Worm (Caenorhabditis elegans) whole organism, mixed stage, embryonic: ENCODE measurements around the gene fipr-6.

Source experiments
- M03D4.4 ChIP-seq: sonication (generic microtip); optimal IDR thresholded peaks from 2 replicates; lab custom pipeline; 2017; ENCODE audit warnings: mild to moderate bottlenecking, missing genetic modification characterization, missing compliant biosample characterization
- bed-3 ChIP-seq: fragments of 200-800 bp; sonication (Bioruptor generic); optimal IDR thresholded peaks from 3 replicates; lab custom pipeline; 2018; ENCODE audit warnings: mild to moderate bottlenecking, missing genetic modification characterization, moderate library complexity, missing compliant biosample characterization
- blmp-1 ChIP-seq: fragments of 150-350 bp; optimal IDR thresholded peaks from 2 replicates; lab custom pipeline; 2014; ENCODE audit warnings: missing biosample characterization, missing genetic modification characterization
- ceh-43 ChIP-seq: fragments of 200-800 bp; sonication (Bioruptor generic); optimal IDR thresholded peaks from 2 replicates; lab custom pipeline; 2018; ENCODE audit warnings: mild to moderate bottlenecking, missing genetic modification characterization, moderate library complexity, missing compliant biosample characterization
- ceh-83 ChIP-seq: fragments of 200-800 bp; sonication (Bioruptor generic); optimal IDR thresholded peaks from 2 replicates; lab custom pipeline; 2018; ENCODE audit warnings: mild to moderate bottlenecking, missing genetic modification characterization, missing compliant biosample characterization
- ces-1 ChIP-seq: fragments of 150-350 bp; optimal IDR thresholded peaks from 2 replicates; lab custom pipeline; 2014; ENCODE audit warnings: missing biosample characterization, missing genetic modification reagents, missing genetic modification characterization
- drap-1 ChIP-seq: fragments of 200-800 bp; sonication (Bioruptor generic); optimal IDR thresholded peaks from 3 replicates; lab custom pipeline; 2018; ENCODE audit warnings: mild to moderate bottlenecking, missing genetic modification characterization, missing compliant biosample characterization
- elt-1 ChIP-seq: sonication (generic microtip); optimal IDR thresholded peaks from 2 replicates; lab custom pipeline; 2017; ENCODE audit warnings: missing genetic modification characterization, mild to moderate bottlenecking, missing compliant biosample characterization, antibody characterized with exemption, moderate library complexity, borderline replicate concordance; ENCODE audit not compliant: insufficient read depth
- elt-3 ChIP-seq: fragments of 150-350 bp; optimal IDR thresholded peaks from 2 replicates; lab custom pipeline; 2014; ENCODE audit warnings: missing biosample characterization, missing genetic modification characterization
- flh-1 ChIP-seq: fragments of 200-800 bp; sonication (Bioruptor generic); optimal IDR thresholded peaks from 2 replicates; lab custom pipeline; 2018; ENCODE audit warnings: mild to moderate bottlenecking, missing genetic modification characterization, moderate library complexity, missing compliant biosample characterization
- ham-2 ChIP-seq: fragments of 200-800 bp; sonication (Bioruptor generic); optimal IDR thresholded peaks from 2 replicates; lab custom pipeline; 2018; ENCODE audit warnings: mild to moderate bottlenecking, missing genetic modification characterization, missing compliant biosample characterization
- lin-13 ChIP-seq: fragments of 150-350 bp; optimal IDR thresholded peaks from 2 replicates; lab custom pipeline; 2014; ENCODE audit warnings: missing biosample characterization, missing genetic modification characterization
- lin-32 ChIP-seq: fragments of 200-800 bp; sonication (Bioruptor generic); optimal IDR thresholded peaks from 2 replicates; lab custom pipeline; 2018; ENCODE audit warnings: mild to moderate bottlenecking, missing genetic modification characterization, missing compliant biosample characterization
- mab-5 ChIP-seq: fragments of 150-350 bp; optimal IDR thresholded peaks from 2 replicates; lab custom pipeline; 2014; ENCODE audit warnings: missing biosample characterization, missing genetic modification characterization
- mep-1 ChIP-seq: fragments of 150-350 bp; optimal IDR thresholded peaks from 2 replicates; lab custom pipeline; 2017; ENCODE audit warnings: missing biosample characterization, missing genetic modification reagents, missing genetic modification characterization, inconsistent platforms
- mls-2 ChIP-seq: sonication (generic microtip); optimal IDR thresholded peaks from 2 replicates; lab custom pipeline; 2016; ENCODE audit warnings: mild to moderate bottlenecking, missing genetic modification characterization, moderate library complexity, missing compliant biosample characterization
- nhr-2 ChIP-seq: fragments of 150-350 bp; optimal IDR thresholded peaks from 2 replicates; lab custom pipeline; 2014; ENCODE audit warnings: missing biosample characterization, missing genetic modification characterization
- nhr-237 ChIP-seq: fragments of 150-350 bp; optimal IDR thresholded peaks from 2 replicates; lab custom pipeline; 2014; ENCODE audit warnings: missing biosample characterization, missing genetic modification characterization
- nhr-28 ChIP-seq: fragments of 150-350 bp; optimal IDR thresholded peaks from 2 replicates; lab custom pipeline; 2014; ENCODE audit warnings: missing biosample characterization, missing genetic modification characterization
- nhr-76 ChIP-seq: sonication (generic microtip); optimal IDR thresholded peaks from 2 replicates; lab custom pipeline; 2017; ENCODE audit warnings: missing biosample characterization, missing genetic modification characterization
- pha-4 ChIP-seq: fragments of 150-350 bp; optimal IDR thresholded peaks from 2 replicates; lab custom pipeline; 2018; ENCODE audit warnings: missing biosample characterization, missing genetic modification reagents, missing genetic modification characterization
- sptf-1 ChIP-seq: sonication (generic microtip); optimal IDR thresholded peaks from 2 replicates; lab custom pipeline; 2017; ENCODE audit warnings: mild to moderate bottlenecking, missing genetic modification characterization, moderate library complexity, missing compliant biosample characterization
- tbx-8 ChIP-seq: fragments of 200-800 bp; sonication (Bioruptor generic); optimal IDR thresholded peaks from 2 replicates; lab custom pipeline; 2018; ENCODE audit warnings: mild to moderate bottlenecking, missing genetic modification characterization, moderate library complexity, missing compliant biosample characterization
- unc-120 ChIP-seq: sonication (generic microtip); optimal IDR thresholded peaks from 2 replicates; lab custom pipeline; 2017; ENCODE audit warnings: missing genetic modification characterization, missing compliant biosample characterization; ENCODE audit not compliant: poor library complexity, severe bottlenecking
- unc-39 ChIP-seq: fragments of 150-350 bp; optimal IDR thresholded peaks from 2 replicates; lab custom pipeline; 2014; ENCODE audit warnings: missing biosample characterization, missing genetic modification characterization
- unc-62 ChIP-seq: fragments of 150-350 bp; optimal IDR thresholded peaks from 2 replicates; lab custom pipeline; 2014; ENCODE audit warnings: missing biosample characterization, missing genetic modification reagents, missing genetic modification characterization
- zip-8 ChIP-seq: fragments of 150-350 bp; optimal IDR thresholded peaks from 2 replicates; lab custom pipeline; 2014; ENCODE audit warnings: missing biosample characterization, missing genetic modification characterization
- ztf-11 ChIP-seq: fragments of 150-350 bp; optimal IDR thresholded peaks from 2 replicates; lab custom pipeline; 2014; ENCODE audit warnings: missing biosample characterization, missing genetic modification characterization

fipr-6 gene

ce11 chrV:10239861-10240260, 8.8 kb downstream of the fipr-6 start, which contains the start of gene fipr-8:
Gene fipr-8 (minus strand): TSS chrV:10239961.
- TF ChIP-seq ces-1 (GFP tag; lab: Kevin White, UChicago), result no peak
- TF ChIP-seq lin-32, result no peak
- no peak for TF ChIP-seq flh-1 (GFP tag; lab: Kevin White, UChicago)
- TF ChIP-seq unc-62 (GFP tag; lab: Kevin White, UChicago), result no peak
- no peak for TF ChIP-seq tbx-8 (GFP tag; lab: Kevin White, UChicago)
- TF ChIP-seq blmp-1 (tag; lab: Kevin White, UChicago), result no peak
- no peak for TF ChIP-seq nhr-28 (tag; lab: Kevin White, UChicago)
- no peak for TF ChIP-seq ceh-83 (GFP tag; lab: Kevin White, UChicago)

ce11 chrV:10241121-10241803, 10.2 kb downstream of the fipr-6 start, which contains the start of the genes C12D8.21 and col-148:
Gene C12D8.21 (minus strand): TSS chrV:10241188.
Gene col-148 (plus strand): TSS chrV:10241753.
- TF ChIP-seq ceh-43 (GFP tag; lab: Kevin White, UChicago) (no peak), elt-3 (tag; lab: Kevin White, UChicago) (no peak), nhr-2 (tag; lab: Kevin White, UChicago) (no peak)

ce11 chrV:10243105-10243504, 12.1 kb downstream of the fipr-6 start, which contains the start of gene C12D8.9:
Gene C12D8.9 (minus strand): TSS chrV:10243205.
- TF ChIP-seq blmp-1 (tag; lab: Kevin White, UChicago), result no peak
- TF ChIP-seq unc-39 (tag; lab: Kevin White, UChicago), result no peak
- no peak for TF ChIP-seq lin-13 (tag; lab: Kevin White, UChicago)
- TF ChIP-seq nhr-76 (tag; lab: Kevin White, UChicago), result no peak
- TF ChIP-seq mab-5 (tag; lab: Kevin White, UChicago), result no peak
- TF ChIP-seq ceh-83 (GFP tag; lab: Kevin White, UChicago), result no peak
- TF ChIP-seq sptf-1 (tag; lab: Kevin White, UChicago), result no peak
- TF ChIP-seq nhr-2 (tag; lab: Kevin White, UChicago), result no peak
- no peak for TF ChIP-seq M03D4.4
- no peak for TF ChIP-seq elt-1
- no peak for TF ChIP-seq zip-8 (tag; lab: Kevin White, UChicago)
- TF ChIP-seq ham-2 (GFP tag; lab: Kevin White, UChicago), result no peak
- TF ChIP-seq ztf-11, result no peak
- no peak for TF ChIP-seq pha-4 (tag; lab: Kevin White, UChicago)
- TF ChIP-seq bed-3 (GFP tag; lab: Kevin White, UChicago), result no peak
- no peak for TF ChIP-seq mls-2

- TF ChIP-seq elt-1 (peak; percentile 54), nhr-28 (tag; lab: Kevin White, UChicago) (no peak)
These were observed 13.1 kb downstream of the fipr-6 start for ce11 chrV:10244018-10244720.

ce11 chrV:10245615-10246014, 14.6 kb downstream of the fipr-6 start:
- TF ChIP-seq nhr-76 (tag; lab: Kevin White, UChicago) (no peak), flh-1 (GFP tag; lab: Kevin White, UChicago) (no peak), ceh-83 (GFP tag; lab: Kevin White, UChicago) (no peak), nhr-237 (tag; lab: Kevin White, UChicago) (no peak), nhr-2 (tag; lab: Kevin White, UChicago) (no peak), ces-1 (GFP tag; lab: Kevin White, UChicago) (no peak), mep-1 (no peak), drap-1 (GFP tag; lab: Kevin White, UChicago) (no peak), elt-3 (tag; lab: Kevin White, UChicago) (no peak), unc-120 (tag; lab: Kevin White, UChicago) (no peak)
- TF ChIP-seq, all 35 proteins: peak for 0
